Worm (Caenorhabditis elegans): Measurements from ENCODE around the gene Y105C5B.9.

DNA sequence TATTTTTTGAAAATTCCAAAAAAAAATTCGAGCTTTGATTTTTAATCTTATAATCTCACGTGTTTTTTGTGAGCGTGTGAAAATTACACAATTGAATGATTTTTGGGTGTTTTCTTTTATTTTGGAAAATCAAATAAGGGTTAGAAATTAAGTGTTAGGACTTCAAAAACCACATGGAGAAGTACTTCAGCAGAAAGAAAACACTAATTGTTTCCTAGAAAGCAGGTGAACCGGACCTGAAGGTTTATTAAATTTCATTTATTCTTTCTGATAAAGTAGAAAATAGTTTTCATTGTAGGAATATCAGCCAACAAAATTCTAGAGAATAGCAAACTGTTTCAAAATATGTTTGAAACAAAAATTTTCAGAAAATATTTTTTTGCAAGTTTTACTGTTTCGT lies 22.1 kb upstream of the Y105C5B.9 start:
- TF ChIP-seq C38D4.7 (GFP tag; optimal IDR thresholded peaks at IDR 0.05) (no peak), ceh-14 (tag; optimal IDR thresholded peaks at IDR 0.05) (no peak), ceh-22 (tag; optimal IDR thresholded peaks at IDR 0.05) (no peak), hlh-6 (tag; optimal IDR thresholded peaks at IDR 0.05) (no peak), ama-1 (optimal IDR thresholded peaks at IDR 0.05) (no peak), sox-2 (GFP tag; IDR thresholded peaks at IDR 0.05) (no peak), pha-4 (tag; optimal IDR thresholded peaks at IDR 0.05) (no peak), pha-2 (tag; optimal IDR thresholded peaks at IDR 0.05) (no peak), K09A11.1 (tag; optimal IDR thresholded peaks at IDR 0.05; ENCODE audit: insufficient read depth) (no peak), elt-2 (tag; optimal IDR thresholded peaks at IDR 0.05) (no peak)

All from whole organism, late embryonic.